Worm (Caenorhabditis elegans): ENCODE measurements around the gene idpc-6.

DNA sequence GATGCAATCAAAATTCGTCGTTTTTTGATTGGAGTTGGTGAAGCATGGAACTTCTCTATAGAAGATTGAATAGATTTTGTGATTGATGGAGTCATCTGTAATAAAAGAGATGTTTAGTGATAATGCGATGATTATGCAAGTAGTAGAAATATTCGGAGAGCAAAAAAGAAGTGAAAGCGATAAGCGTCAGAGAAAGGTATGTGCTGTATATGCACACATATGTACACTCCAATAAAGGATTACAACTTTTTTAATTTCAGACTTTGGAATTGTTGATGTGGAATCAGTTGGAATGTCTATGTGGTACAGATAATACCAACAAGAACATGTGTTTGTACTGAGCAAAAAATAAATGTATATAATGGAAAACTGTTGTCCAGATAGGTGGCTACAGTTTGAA lies 49.8 kb upstream of the idpc-6 start, which contains the start of gene F25B3.5:
- TF ChIP-seq chd-7 (tag; optimal IDR thresholded peaks at IDR 0.05): no peak
- no peak for TF ChIP-seq nfya-2 (GFP tag; IDR thresholded peaks at IDR 0.05)
- TF ChIP-seq ceh-100 (GFP tag; IDR thresholded peaks at IDR 0.05): no peak
- TF ChIP-seq madf-3 (GFP tag; IDR thresholded peaks at IDR 0.05): no peak
- no peak for TF ChIP-seq snpc-1.1 (tag; optimal IDR thresholded peaks at IDR 0.05; ENCODE audit: insufficient read depth)
- no peak for TF ChIP-seq ets-4 (GFP tag; optimal IDR thresholded peaks at IDR 0.05)
- TF ChIP-seq nhr-179 (tag; optimal IDR thresholded peaks at IDR 0.05): no peak
- no peak for TF ChIP-seq F37B4.10 (GFP tag; IDR thresholded peaks at IDR 0.05)
- no peak for TF ChIP-seq unc-62 (GFP tag; optimal IDR thresholded peaks at IDR 0.05)
- no peak for TF ChIP-seq madf-6 (GFP tag; IDR thresholded peaks at IDR 0.05)
- TF ChIP-seq athp-1 (tag; optimal IDR thresholded peaks at IDR 0.05): no peak
- TF ChIP-seq nfyb-1 (GFP tag; IDR thresholded peaks at IDR 0.05): no peak
- TF ChIP-seq snpc-4 (GFP tag; optimal IDR thresholded peaks at IDR 0.05): no peak
- TF ChIP-seq snpc-4 (tag; optimal IDR thresholded peaks at IDR 0.05): no peak
